Fruit fly (Drosophila melanogaster): ENCODE data around the gene CG32512.

CG32512 gene

dm6 chrX:21053849-21054581 is 13.3 kb downstream of the CG32512 start, which contains the start of the genes Stt3A and bves (continued):
- peak; percentile 94 for TF ChIP-seq tup (GFP tag; optimal IDR thresholded peaks at IDR 0.05)
- TF ChIP-seq nau (GFP tag; optimal IDR thresholded peaks at IDR 0.05): peak; percentile 98
- TF ChIP-seq Rfx (GFP tag; IDR thresholded peaks at IDR 0.05): peak; percentile 98
- peak; percentile 97 for TF ChIP-seq gce (GFP tag; IDR thresholded peaks at IDR 0.05)
- peak; percentile 98 for TF ChIP-seq CG12744 (GFP tag; optimal IDR thresholded peaks at IDR 0.05)
- TF ChIP-seq sr (GFP tag; IDR thresholded peaks at IDR 0.05): peak; percentile 92
- peak; percentile 99 for TF ChIP-seq ATbp (GFP tag; optimal IDR thresholded peaks at IDR 0.05)
- peak; percentile 98 for TF ChIP-seq tap (tag; optimal IDR thresholded peaks at IDR 0.05)
- TF ChIP-seq CG4820 (GFP tag; optimal IDR thresholded peaks at IDR 0.05): peak; percentile 97
- peak; percentile 96 for TF ChIP-seq CG4730 (GFP tag; IDR thresholded peaks at IDR 0.05)
- TF ChIP-seq CG9932 (GFP tag; IDR thresholded peaks at IDR 0.05): peak; percentile 95
- peak; percentile 94 for TF ChIP-seq MBD-R2 (GFP tag; IDR thresholded peaks at IDR 0.05)
- peak; percentile 94 for TF ChIP-seq CG9437 (GFP tag; optimal IDR thresholded peaks at IDR 0.05)
- peak; percentile 97 for TF ChIP-seq NK7.1 (GFP tag; optimal IDR thresholded peaks at IDR 0.05)
- peak; percentile 91 for TF ChIP-seq dimm (GFP tag; IDR thresholded peaks at IDR 0.05)
- TF ChIP-seq CG10462 (GFP tag; optimal IDR thresholded peaks at IDR 0.05): peak; percentile 97
- TF ChIP-seq Ets65A (GFP tag): peak; percentile 100
- peak; percentile 96 for TF ChIP-seq esg (GFP tag; conservative IDR thresholded peaks at IDR 0.05)
- TF ChIP-seq caup (GFP tag; optimal IDR thresholded peaks at IDR 0.05; ENCODE audit: severe bottlenecking): peak; percentile 97
- TF ChIP-seq Atf3 (GFP tag; optimal IDR thresholded peaks at IDR 0.05): peak; percentile 97
- TF ChIP-seq YL-1 (GFP tag; optimal IDR thresholded peaks at IDR 0.05): peak; percentile 98
- peak; percentile 98 for TF ChIP-seq nmo (GFP tag; optimal IDR thresholded peaks at IDR 0.05)
- peak; percentile 98 for TF ChIP-seq Dad (GFP tag; optimal IDR thresholded peaks at IDR 0.05)
- peak; percentile 75 for TF ChIP-seq bigmax (GFP tag; optimal IDR thresholded peaks at IDR 0.05)
- TF ChIP-seq gt (GFP tag; IDR thresholded peaks at IDR 0.05): peak; percentile 90
- peak; percentile 96 for TF ChIP-seq B-H1 (GFP tag; IDR thresholded peaks at IDR 0.05)
- TF ChIP-seq CG14441 (GFP tag; IDR thresholded peaks at IDR 0.05): peak; percentile 97
- peak; percentile 91 for TF ChIP-seq Ets97D (GFP tag; optimal IDR thresholded peaks at IDR 0.05)
- peak; percentile 87 for TF ChIP-seq CG30020 (tag; optimal IDR thresholded peaks at IDR 0.05)
- TF ChIP-seq lab (GFP tag; optimal IDR thresholded peaks at IDR 0.05): peak; percentile 99
- peak; percentile 96 for TF ChIP-seq Vsx1 (GFP tag; optimal IDR thresholded peaks at IDR 0.05)
- peak; percentile 64 for TF ChIP-seq crol (GFP tag; IDR thresholded peaks at IDR 0.05)
- peak; percentile 98 for TF ChIP-seq Mes4 (GFP tag; optimal IDR thresholded peaks at IDR 0.05)
- TF ChIP-seq D (optimal IDR thresholded peaks at IDR 0.05): no peak
- TF ChIP-seq D (GFP tag; optimal IDR thresholded peaks at IDR 0.05): peak; percentile 97
- peak; percentile 98 for TF ChIP-seq CG8388 (GFP tag; optimal IDR thresholded peaks at IDR 0.05)
- TF ChIP-seq CG9215 (GFP tag; IDR thresholded peaks at IDR 0.05): peak; percentile 93
- peak; percentile 69 for TF ChIP-seq pros (GFP tag; optimal IDR thresholded peaks at IDR 0.05)
- TF ChIP-seq CG2116 (GFP tag; optimal IDR thresholded peaks at IDR 0.05): peak; percentile 82
- TF ChIP-seq CG17568 (GFP tag; optimal IDR thresholded peaks at IDR 0.05): peak; percentile 99
- TF ChIP-seq Eip74EF (GFP tag; optimal IDR thresholded peaks at IDR 0.05): peak in 1 of 2 experiments; percentile 98
- TF ChIP-seq H2.0 (GFP tag; IDR thresholded peaks at IDR 0.05): peak; percentile 97
- no peak for TF ChIP-seq Dfd (GFP tag; optimal IDR thresholded peaks at IDR 0.05)
- no peak for TF ChIP-seq tll (GFP tag; optimal IDR thresholded peaks at IDR 0.05)
- TF ChIP-seq Sox102F (GFP tag; optimal IDR thresholded peaks at IDR 0.05): peak; percentile 98
- TF ChIP-seq CG14965 (GFP tag; optimal IDR thresholded peaks at IDR 0.05; ENCODE audit: borderline replicate concordance): peak; percentile 87
- peak; percentile 99 for TF ChIP-seq BtbVII (GFP tag; optimal IDR thresholded peaks at IDR 0.05)
- TF ChIP-seq dysf (GFP tag; IDR thresholded peaks at IDR 0.05): peak; percentile 98
- TF ChIP-seq Mrtf (GFP tag; IDR thresholded peaks at IDR 0.05): peak; percentile 96

All from whole organism, embryonic.